Fruit fly (Drosophila melanogaster): Measurements from ENCODE around the gene Axn.

Axn gene

DNA sequence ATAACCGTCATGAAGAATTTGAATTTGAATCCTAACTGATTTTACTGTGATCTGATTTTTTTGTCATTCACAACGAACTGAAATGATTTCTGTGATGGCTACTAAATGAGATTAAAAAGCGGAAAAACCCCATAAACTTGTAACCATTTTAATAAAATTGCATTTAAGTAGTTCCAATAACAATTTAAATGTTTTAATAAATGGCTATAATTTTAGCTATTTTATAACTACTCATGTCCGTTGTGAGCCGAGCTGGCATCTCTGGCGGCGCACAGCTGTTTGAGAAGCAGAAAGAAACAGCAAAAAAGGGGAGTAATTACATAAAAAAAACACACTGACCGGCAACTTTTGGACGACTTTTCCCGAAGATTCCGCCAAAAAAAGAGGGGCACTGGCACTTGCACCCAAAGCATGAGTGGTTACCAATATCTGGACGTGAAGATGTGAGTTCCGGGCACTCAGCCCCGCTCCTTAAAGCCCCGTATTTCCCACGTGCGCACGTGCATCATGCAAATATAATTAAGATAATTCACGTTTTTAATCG lies 34.0 kb downstream of the Axn start, which contains the start of the genes CG7950 and Rpp14a (continued):
- TF ChIP-seq CG17912 (GFP tag; optimal IDR thresholded peaks at IDR 0.05) (peak; percentile 5), HLH54F (GFP tag; optimal IDR thresholded peaks at IDR 0.05) (peak; percentile 88), mirr (GFP tag; optimal IDR thresholded peaks at IDR 0.05) (peak; percentile 19), fd96Cb (tag; optimal IDR thresholded peaks at IDR 0.05) (peak; percentile 51), sr (GFP tag; IDR thresholded peaks at IDR 0.05) (no peak), CG17568 (GFP tag; optimal IDR thresholded peaks at IDR 0.05) (no peak), ara (GFP tag; IDR thresholded peaks at IDR 0.05) (peak; percentile 79), CG2120 (GFP tag; optimal IDR thresholded peaks at IDR 0.05) (peak; percentile 94), nau (GFP tag; optimal IDR thresholded peaks at IDR 0.05) (peak; percentile 36), CG10274 (GFP tag; optimal IDR thresholded peaks at IDR 0.05) (no peak), dysf (GFP tag; IDR thresholded peaks at IDR 0.05) (peak; percentile 77), CG12236 (GFP tag; optimal IDR thresholded peaks at IDR 0.05) (peak; percentile 44), CG7786 (GFP tag; optimal IDR thresholded peaks at IDR 0.05) (peak; percentile 77), CG12219 (GFP tag; optimal IDR thresholded peaks at IDR 0.05) (peak; percentile 51), Dbx (GFP tag; IDR thresholded peaks at IDR 0.05) (peak; percentile 87), bowl (GFP tag; IDR thresholded peaks at IDR 0.05) (0 out of 2 replicates have a peak, but pooled peaks have one; percentile 37), pnt (GFP tag; optimal IDR thresholded peaks at IDR 0.05) (peak; percentile 65), Xbp1 (GFP tag; optimal IDR thresholded peaks at IDR 0.05) (peak; percentile 88), twi (tag; optimal IDR thresholded peaks at IDR 0.05) (peak; percentile 44), sisA (GFP tag; IDR thresholded peaks at IDR 0.05) (peak; percentile 72), yki (optimal IDR thresholded peaks at IDR 0.05) (no peak), Atf3 (GFP tag; optimal IDR thresholded peaks at IDR 0.05) (peak; percentile 62), ro (GFP tag; IDR thresholded peaks at IDR 0.05) (no peak), ap (GFP tag; IDR thresholded peaks at IDR 0.05) (peak; percentile 73), prd (optimal IDR thresholded peaks at IDR 0.05) (no peak), prd (GFP tag; IDR thresholded peaks at IDR 0.05) (peak; percentile 85), CG4730 (GFP tag; IDR thresholded peaks at IDR 0.05) (peak; percentile 55), CG10366 (GFP tag; IDR thresholded peaks at IDR 0.05) (peak; percentile 84), Dp (GFP tag; optimal IDR thresholded peaks at IDR 0.05) (peak; percentile 28), Scr (GFP tag; IDR thresholded peaks at IDR 0.05; ENCODE audit: partially characterized antibody) (peak; percentile 23; the same call in 1 of the 2 replicates), Optix (GFP tag; IDR thresholded peaks at IDR 0.05) (peak; percentile 55; the same call in 2 of the 3 replicates), CG10321 (GFP tag; IDR thresholded peaks at IDR 0.05) (0 out of 2 replicates have a peak, but pooled peaks have one; percentile 41), Chrac-16 (GFP tag; optimal IDR thresholded peaks at IDR 0.05) (peak; percentile 85), mam (GFP tag; optimal IDR thresholded peaks at IDR 0.05) (peak; percentile 85), CG4424 (GFP tag; optimal IDR thresholded peaks at IDR 0.05) (peak; percentile 73), az2 (GFP tag; optimal IDR thresholded peaks at IDR 0.05) (peak; percentile 85), dati (GFP tag; IDR thresholded peaks at IDR 0.05) (no peak), ERR (GFP tag; optimal IDR thresholded peaks at IDR 0.05) (peak; percentile 62), Doc3 (GFP tag; IDR thresholded peaks at IDR 0.05; ENCODE audit: partially characterized antibody) (0 out of 3 replicates have a peak, but pooled peaks have one; percentile 5), z (GFP tag; IDR thresholded peaks at IDR 0.05) (peak; percentile 21; the same call in 1 of the 3 replicates), CG3065 (GFP tag; optimal IDR thresholded peaks at IDR 0.05) (no peak), CG42726 (GFP tag; IDR thresholded peaks at IDR 0.05; ENCODE audit: partially characterized antibody) (no peak), CG4282 (GFP tag; optimal IDR thresholded peaks at IDR 0.05) (peak; percentile 65), Hmx (GFP tag; optimal IDR thresholded peaks at IDR 0.05) (peak; percentile 67), CG4328 (GFP tag; optimal IDR thresholded peaks at IDR 0.05) (peak; percentile 54), Usf (GFP tag; optimal IDR thresholded peaks at IDR 0.05) (peak; percentile 27), Fer3 (tag; optimal IDR thresholded peaks at IDR 0.05) (peak; percentile 84), gcm2 (GFP tag; optimal IDR thresholded peaks at IDR 0.05) (peak; percentile 19), esg (GFP tag; conservative IDR thresholded peaks at IDR 0.05) (peak; percentile 79), Lim3 (GFP tag; IDR thresholded peaks at IDR 0.05) (no peak), unpg (GFP tag; optimal IDR thresholded peaks at IDR 0.05) (peak; percentile 84), pho (GFP tag; optimal IDR thresholded peaks at IDR 0.05) (peak; percentile 85)

Measured in whole organism, embryonic.